Fruit fly (Drosophila melanogaster) whole organism, adult: Measurements from ENCODE around the gene CG31089.

Source experiments
- CG11617 ChIP-seq: fragments of 200-800 bp; sonication (Bioruptor generic); optimal IDR thresholded peaks from 2 replicates; lab custom pipeline; 2017; ENCODE audit warnings: mild to moderate bottlenecking, missing biosample characterization, missing genetic modification reagents, missing genetic modification characterization
- CG12768 ChIP-seq: fragments of 200-800 bp; sonication (Bioruptor generic); optimal IDR thresholded peaks from 2 replicates; lab custom pipeline; 2017; ENCODE audit warnings: missing biosample characterization, missing genetic modification characterization, mild to moderate bottlenecking, moderate library complexity, missing genetic modification reagents
- CG33017 ChIP-seq: fragments of 200-800 bp; sonication (Bioruptor generic); optimal IDR thresholded peaks from 2 replicates; lab custom pipeline; 2018; ENCODE audit warnings: missing biosample characterization, mild to moderate bottlenecking, missing genetic modification characterization, moderate library complexity
- CG5204 ChIP-seq: fragments of 200-800 bp; sonication (Bioruptor generic); optimal IDR thresholded peaks from 2 replicates; lab custom pipeline; 2016; ENCODE audit warnings: missing biosample characterization, missing genetic modification characterization
- CG7045 ChIP-seq: fragments of 200-800 bp; sonication (Bioruptor generic); optimal IDR thresholded peaks from 2 replicates; lab custom pipeline; 2017; ENCODE audit warnings: missing biosample characterization, mild to moderate bottlenecking, missing genetic modification characterization
- Clk ChIP-seq: fragments of 200-800 bp; sonication (Bioruptor generic); optimal IDR thresholded peaks from 2 replicates; lab custom pipeline; 2017; ENCODE audit warnings: missing biosample characterization, missing genetic modification characterization
- Crg-1 ChIP-seq: fragments of 200-800 bp; sonication (Bioruptor generic); optimal IDR thresholded peaks from 2 replicates; lab custom pipeline; 2016; ENCODE audit warnings: missing biosample characterization, missing genetic modification characterization
- Hr96 ChIP-seq: fragments of 200-800 bp; sonication (Bioruptor generic); optimal IDR thresholded peaks from 2 replicates; lab custom pipeline; 2016; ENCODE audit warnings: missing biosample characterization, missing genetic modification characterization
- Mnt ChIP-seq: fragments of 200-800 bp; sonication (Bioruptor generic); optimal IDR thresholded peaks from 2 replicates; lab custom pipeline; 2016; ENCODE audit warnings: missing biosample characterization, mild to moderate bottlenecking, missing genetic modification characterization
- bab1 ChIP-seq: fragments of 200-800 bp; sonication (Bioruptor generic); optimal IDR thresholded peaks from 3 replicates; lab custom pipeline; 2019; ENCODE audit warnings: missing biosample characterization, mild to moderate bottlenecking, missing genetic modification characterization, moderate library complexity
- cic ChIP-seq: fragments of 200-800 bp; sonication (Bioruptor generic); optimal IDR thresholded peaks from 2 replicates; lab custom pipeline; 2017; ENCODE audit warnings: missing biosample characterization, mild to moderate bottlenecking, missing genetic modification characterization, moderate library complexity
- cnc ChIP-seq, 2 experiments: fragments of >200 bp; optimal IDR thresholded peaks; 2 replicates each; lab custom pipeline; 2017
- ovo ChIP-seq: fragments of 200-800 bp; sonication (Bioruptor generic); optimal IDR thresholded peaks from 2 replicates; lab custom pipeline; 2016; ENCODE audit warnings: missing biosample characterization, missing genetic modification characterization
- pad ChIP-seq: fragments of 200-800 bp; sonication (Bioruptor generic); optimal IDR thresholded peaks from 3 replicates; lab custom pipeline; 2017; ENCODE audit warnings: missing biosample characterization, missing genetic modification characterization, mild to moderate bottlenecking, moderate library complexity, missing genetic modification reagents
- tj ChIP-seq: fragments of 200-800 bp; sonication (Bioruptor generic); optimal IDR thresholded peaks from 3 replicates; lab custom pipeline; 2017; ENCODE audit warnings: missing biosample characterization, mild to moderate bottlenecking, missing genetic modification characterization, moderate library complexity
- toe ChIP-seq: fragments of 200-800 bp; sonication (Bioruptor generic); optimal IDR thresholded peaks from 2 replicates; lab custom pipeline; 2016; ENCODE audit warnings: missing biosample characterization, missing genetic modification characterization

Gene CG31089

dm6 chr3R:25922534-25922933 lies 20.1 kb downstream of the CG31089 start, which contains the start of gene CG14546:
TSS of gene CG14546 (minus strand) at chr3R:25922634.
- TF ChIP-seq CG33017 (no peak), tj (GFP tag; lab: Kevin White, UChicago) (no peak), Crg-1 (GFP tag; lab: Kevin White, UChicago) (no peak), bab1 (GFP tag; lab: Kevin White, UChicago) (no peak), CG11617 (GFP tag; lab: Kevin White, UChicago) (no peak), Mnt (GFP tag; lab: Kevin White, UChicago) (no peak), Hr96 (GFP tag; lab: Kevin White, UChicago) (no peak), toe (GFP tag; lab: Kevin White, UChicago) (no peak), CG7045 (GFP tag; lab: Kevin White, UChicago) (no peak), ovo (GFP tag; lab: Kevin White, UChicago) (no peak), Clk (GFP tag; lab: Kevin White, UChicago) (no peak), pad (GFP tag; lab: Kevin White, UChicago) (no peak), CG5204 (GFP tag; lab: Kevin White, UChicago) (no peak), CG12768 (GFP tag; lab: Kevin White, UChicago) (no peak), cnc (optimal IDR thresholded peaks at IDR 0.05; lab: Kevin White, UChicago) (no peak)

- TF ChIP-seq cic (GFP tag; lab: Kevin White, UChicago) (no peak), CG33017 (no peak), Crg-1 (GFP tag; lab: Kevin White, UChicago) (no peak), CG5204 (GFP tag; lab: Kevin White, UChicago) (no peak), Hr96 (GFP tag; lab: Kevin White, UChicago) (no peak), cnc (optimal IDR thresholded peaks at IDR 0.05; lab: Kevin White, UChicago) (no peak)
Observed at dm6 chr3R:25941310-25941709, 38.9 kb downstream of the CG31089 start.
